Fruit fly (Drosophila melanogaster) whole organism, embryonic: ENCODE measurements around the gene Rcd5.

Source experiments
- Aef1 ChIP-seq: fragments of 200-800 bp; sonication (Bioruptor generic); IDR thresholded peaks from 3 replicates; pipeline ENCODE4 v1.3.6; 2022; ENCODE audit warnings: missing biosample characterization, missing genetic modification characterization
- Antp ChIP-seq: fragments of 200-800 bp; sonication (Bioruptor generic); optimal IDR thresholded peaks from 3 replicates; lab custom pipeline; 2016; ENCODE audit warnings: missing biosample characterization, missing genetic modification characterization
- Blimp-1 ChIP-seq: fragments of 200-800 bp; sonication (Bioruptor generic); optimal IDR thresholded peaks from 3 replicates; lab custom pipeline; 2018; ENCODE audit warnings: missing biosample characterization, missing genetic modification characterization, mild to moderate bottlenecking, moderate library complexity, missing genetic modification reagents
- CG10147 ChIP-seq: fragments of 200-800 bp; sonication (Bioruptor generic); optimal IDR thresholded peaks from 2 replicates; lab custom pipeline; 2019; ENCODE audit warnings: missing biosample characterization, mild to moderate bottlenecking, missing genetic modification characterization, moderate library complexity
- CG10321 ChIP-seq: fragments of 200-800 bp; sonication (Bioruptor generic); IDR thresholded peaks from 2 replicates; pipeline ENCODE4 v1.3.6; 2022; ENCODE audit warnings: missing biosample characterization, missing genetic modification characterization
- CG10366 ChIP-seq: fragments of 200-800 bp; sonication (Bioruptor generic); IDR thresholded peaks from 2 replicates; pipeline ENCODE4 v1.3.6; 2022; ENCODE audit warnings: missing biosample characterization, missing genetic modification characterization
- CG11504 ChIP-seq: fragments of 200-800 bp; sonication (Bioruptor generic); optimal IDR thresholded peaks from 3 replicates; lab custom pipeline; 2019; ENCODE audit warnings: missing biosample characterization, mild to moderate bottlenecking, missing genetic modification characterization, moderate library complexity
- CG15269 ChIP-seq: fragments of 200-800 bp; sonication (Bioruptor generic); optimal IDR thresholded peaks from 2 replicates; lab custom pipeline; 2018; ENCODE audit warnings: missing biosample characterization, mild to moderate bottlenecking, missing genetic modification characterization, moderate library complexity
- CG16863 ChIP-seq: fragments of 200-800 bp; sonication (Bioruptor generic); optimal IDR thresholded peaks from 3 replicates; lab custom pipeline; 2016; ENCODE audit warnings: missing biosample characterization, missing genetic modification characterization
- CG17359 ChIP-seq: fragments of 200-800 bp; sonication (Bioruptor generic); optimal IDR thresholded peaks from 3 replicates; lab custom pipeline; 2018; ENCODE audit warnings: missing biosample characterization, mild to moderate bottlenecking, missing genetic modification characterization, moderate library complexity
- CG2678 ChIP-seq: fragments of 200-800 bp; sonication (Bioruptor generic); optimal IDR thresholded peaks from 3 replicates; lab custom pipeline; 2019; ENCODE audit warnings: missing biosample characterization, mild to moderate bottlenecking, missing genetic modification characterization, moderate library complexity
- CG2712 ChIP-seq: fragments of 200-800 bp; optimal IDR thresholded peaks from 3 replicates; lab custom pipeline; 2019; ENCODE audit warnings: missing biosample characterization, mild to moderate bottlenecking, missing genetic modification characterization, moderate library complexity
- CG31441 ChIP-seq: fragments of 200-800 bp; sonication (Bioruptor generic); IDR thresholded peaks from 2 replicates; pipeline ENCODE4 v1.3.6; 2022; ENCODE audit warnings: missing biosample characterization, missing genetic modification characterization
- CG3726 ChIP-seq: fragments of 200-800 bp; sonication (Bioruptor generic); IDR thresholded peaks from 3 replicates; pipeline ENCODE4, ENCODE4 v1.3.6; 2022; ENCODE audit warnings: missing biosample characterization, missing genetic modification characterization
- CG3838 ChIP-seq: fragments of 200-800 bp; sonication (Bioruptor generic); optimal IDR thresholded peaks from 3 replicates; lab custom pipeline; 2016; ENCODE audit warnings: missing biosample characterization, missing genetic modification characterization
- CG6854 ChIP-seq: fragments of 200-800 bp; sonication (Bioruptor generic); optimal IDR thresholded peaks from 3 replicates; lab custom pipeline; 2017; ENCODE audit warnings: missing biosample characterization, mild to moderate bottlenecking, missing genetic modification characterization
- CG7839 ChIP-seq: fragments of 200-800 bp; sonication (Bioruptor generic); optimal IDR thresholded peaks from 3 replicates; lab custom pipeline; 2018; ENCODE audit warnings: missing biosample characterization, mild to moderate bottlenecking, missing genetic modification characterization, moderate library complexity
- CG8924 ChIP-seq: fragments of 200-800 bp; optimal IDR thresholded peaks from 3 replicates; lab custom pipeline; 2019; ENCODE audit warnings: missing biosample characterization, mild to moderate bottlenecking, missing genetic modification characterization, moderate library complexity
- CG8944 ChIP-seq: fragments of 200-800 bp; sonication (Bioruptor generic); optimal IDR thresholded peaks from 3 replicates; lab custom pipeline; 2016; ENCODE audit warnings: missing biosample characterization, missing genetic modification characterization
- CG9215 ChIP-seq: fragments of 200-800 bp; sonication (Bioruptor generic); IDR thresholded peaks from 2 replicates; pipeline ENCODE4 v1.3.6; 2022; ENCODE audit warnings: missing biosample characterization, missing genetic modification characterization
- Dip2 ChIP-seq: fragments of 200-800 bp; sonication (Bioruptor generic); IDR thresholded peaks from 2 replicates; pipeline ENCODE4 v1.3.6; 2022; ENCODE audit warnings: missing biosample characterization, missing genetic modification characterization
- Doc2 ChIP-seq: fragments of 200-800 bp; sonication (Bioruptor generic); IDR thresholded peaks from 2 replicates; pipeline ENCODE4 v1.3.6; 2022; ENCODE audit warnings: missing biosample characterization, missing genetic modification characterization
- Eip74EF ChIP-seq, 2 experiments: fragments of 200-800 bp in 1 of 2; fragments of >200 bp in 1 of 2; sonication (Bioruptor generic) in 1 of 2; optimal IDR thresholded peaks; 2 replicates each; lab custom pipeline; 2017 to 2019; ENCODE audit warnings: missing biosample characterization in 2 of 2, missing genetic modification characterization in 2 of 2, mild to moderate bottlenecking in 1 of 2, moderate library complexity in 1 of 2
- Hr51 ChIP-seq, 2 experiments: fragments of 200-800 bp; sonication (Bioruptor generic); optimal IDR thresholded peaks; 2 replicates in 1 of 2; 3 replicates in 1 of 2; lab custom pipeline; 2016 to 2018; ENCODE audit warnings: missing biosample characterization in 2 of 2, missing genetic modification characterization in 2 of 2, mild to moderate bottlenecking in 1 of 2, moderate library complexity in 1 of 2
- Meics ChIP-seq: fragments of 200-800 bp; sonication (Bioruptor generic); optimal IDR thresholded peaks from 2 replicates; lab custom pipeline; 2017; ENCODE audit warnings: missing biosample characterization, mild to moderate bottlenecking, missing genetic modification characterization
- Oli ChIP-seq: fragments of 200-800 bp; sonication (Bioruptor generic); optimal IDR thresholded peaks from 2 replicates; lab custom pipeline; 2018; ENCODE audit warnings: missing biosample characterization, mild to moderate bottlenecking, missing genetic modification characterization, moderate library complexity
- Pdp1 ChIP-seq, 2 experiments: fragments of 200-800 bp; sonication (Bioruptor generic); optimal IDR thresholded peaks; 3 replicates each; lab custom pipeline; 2016; ENCODE audit warnings: missing biosample characterization in 2 of 2, missing genetic modification characterization in 2 of 2, mild to moderate bottlenecking in 1 of 2, moderate library complexity in 1 of 2
- Ptx1 ChIP-seq: fragments of 200-800 bp; sonication (Bioruptor generic); IDR thresholded peaks from 2 replicates; pipeline ENCODE4 v1.3.6; 2022; ENCODE audit warnings: missing biosample characterization, missing genetic modification characterization
- Xrp1 ChIP-seq: fragments of 200-800 bp; sonication (Bioruptor generic); IDR thresholded peaks from 2 replicates; pipeline ENCODE4 v1.3.6; 2022; ENCODE audit warnings: missing biosample characterization, missing genetic modification characterization
- ase ChIP-seq: fragments of 200-800 bp; sonication (Bioruptor generic); IDR thresholded peaks from 3 replicates; pipeline ENCODE4 v1.3.6; 2022; ENCODE audit warnings: missing biosample characterization, missing genetic modification characterization
- disco-r ChIP-seq: fragments of 200-800 bp; sonication (Bioruptor generic); optimal IDR thresholded peaks from 2 replicates; lab custom pipeline; 2016; ENCODE audit warnings: missing biosample characterization, missing genetic modification characterization
- dpn ChIP-seq, 2 experiments: fragments of 200-800 bp; sonication (Bioruptor generic); optimal IDR thresholded peaks; 3 replicates each; lab custom pipeline; 2016; ENCODE audit warnings: missing biosample characterization in 2 of 2, missing genetic modification characterization in 2 of 2
- esg ChIP-seq: fragments of 200-800 bp; sonication (Bioruptor generic); conservative IDR thresholded peaks from 2 replicates; pipeline ENCODE4 v1.3.6; 2022; ENCODE audit warnings: missing biosample characterization, missing genetic modification characterization
- gem ChIP-seq: fragments of 200-800 bp; sonication (Bioruptor generic); optimal IDR thresholded peaks from 2 replicates; lab custom pipeline; 2019; ENCODE audit warnings: missing biosample characterization, mild to moderate bottlenecking, missing genetic modification characterization, moderate library complexity
- grau ChIP-seq: fragments of 200-800 bp; optimal IDR thresholded peaks from 3 replicates; lab custom pipeline; 2019; ENCODE audit warnings: missing biosample characterization, mild to moderate bottlenecking, missing genetic modification characterization, moderate library complexity
- nmo ChIP-seq: fragments of 200-800 bp; sonication (Bioruptor generic); optimal IDR thresholded peaks from 2 replicates; lab custom pipeline; 2018; ENCODE audit warnings: missing biosample characterization, mild to moderate bottlenecking, missing genetic modification characterization, moderate library complexity
- oc ChIP-seq: fragments of 200-800 bp; sonication (Bioruptor generic); optimal IDR thresholded peaks from 2 replicates; lab custom pipeline; 2018; ENCODE audit warnings: missing biosample characterization, mild to moderate bottlenecking, missing genetic modification characterization, moderate library complexity
- pan ChIP-seq, 4 experiments: fragments of >200 bp in 3 of 4; fragments of 200-800 bp in 1 of 4; sonication (Bioruptor generic) in 1 of 4; optimal IDR thresholded peaks in 3 of 4; IDR thresholded peaks in 1 of 4; 2 replicates each; pipeline versions ENCODE4 v1.3.6 to Lab custom; 2017 to 2022; ENCODE audit warnings: missing biosample characterization in 2 of 4, missing genetic modification characterization in 2 of 4, mixed read lengths in 1 of 4
- prd ChIP-seq, 3 experiments: fragments of >200 bp in 2 of 3; fragments of 200-800 bp in 1 of 3; sonication (Bioruptor generic) in 1 of 3; optimal IDR thresholded peaks in 2 of 3; IDR thresholded peaks in 1 of 3; 2 replicates in 2 of 3; 3 replicates in 1 of 3; pipeline versions ENCODE4 v1.3.6 to Lab custom; 2017 to 2022; ENCODE audit warnings: missing biosample characterization in 1 of 3, missing genetic modification characterization in 1 of 3
- row ChIP-seq: fragments of 200-800 bp; sonication (Bioruptor generic); IDR thresholded peaks from 3 replicates; pipeline ENCODE4 v1.3.6; 2022; ENCODE audit warnings: missing biosample characterization, missing genetic modification characterization
- run ChIP-seq: fragments of 200-800 bp; sonication (Bioruptor generic); optimal IDR thresholded peaks from 3 replicates; lab custom pipeline; 2018; ENCODE audit warnings: missing biosample characterization, mild to moderate bottlenecking, missing genetic modification characterization
- sd ChIP-seq: fragments of 200-800 bp; sonication (Bioruptor generic); optimal IDR thresholded peaks from 3 replicates; lab custom pipeline; 2018; ENCODE audit warnings: missing biosample characterization, mild to moderate bottlenecking, missing genetic modification characterization, moderate library complexity
- sens ChIP-seq: fragments of 200-800 bp; sonication (Bioruptor generic); peaks from one replicate; lab custom pipeline; 2016; ENCODE audit warnings: missing biosample characterization, missing genetic modification characterization
- shn ChIP-seq: fragments of 200-800 bp; sonication (Bioruptor generic); optimal IDR thresholded peaks from 3 replicates; lab custom pipeline; 2016; ENCODE audit warnings: missing biosample characterization, missing genetic modification characterization
- unpg ChIP-seq: fragments of 200-800 bp; sonication (Bioruptor generic); optimal IDR thresholded peaks from 3 replicates; lab custom pipeline; 2018; ENCODE audit warnings: missing biosample characterization, mild to moderate bottlenecking, missing genetic modification characterization, moderate library complexity
- zen ChIP-seq: fragments of 200-800 bp; sonication (Bioruptor generic); optimal IDR thresholded peaks from 3 replicates; lab custom pipeline; 2018; ENCODE audit warnings: missing biosample characterization, mild to moderate bottlenecking, missing genetic modification characterization, moderate library complexity
- zfh2 ChIP-seq: fragments of 200-800 bp; sonication (Bioruptor generic); optimal IDR thresholded peaks from 2 replicates; lab custom pipeline; 2016; ENCODE audit warnings: missing biosample characterization, missing genetic modification characterization

Rcd5 gene

DNA sequence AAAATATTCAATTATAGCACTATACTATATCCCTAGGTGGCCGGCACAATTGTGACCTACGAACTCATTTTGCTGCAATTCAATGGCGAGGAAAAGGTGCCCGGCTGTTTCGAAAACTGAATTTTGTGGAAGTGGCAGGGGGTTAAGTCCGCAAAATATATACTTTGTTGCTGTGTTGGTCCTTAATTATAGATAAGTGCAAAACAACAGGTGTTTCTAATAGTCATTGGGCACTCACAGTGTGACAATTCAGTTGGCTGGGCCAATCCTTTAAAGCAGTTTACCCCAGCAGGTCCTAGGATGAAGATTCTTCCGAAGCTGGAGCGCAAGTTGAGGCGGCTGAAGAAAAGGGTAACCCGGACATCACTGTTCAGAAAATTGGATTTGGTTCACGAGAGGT lies 4.8 kb upstream of the Rcd5 start, which contains the start of gene Gr64f:
Gene Gr64f, plus strand, starts transcription at position 301 of the 400 bp plus-strand sequence.
- TF ChIP-seq Antp (GFP tag; lab: Kevin White, UChicago), result no peak
- TF ChIP-seq CG10147 (GFP tag; lab: Kevin White, UChicago), result no peak
- TF ChIP-seq zfh2 (GFP tag; lab: Kevin White, UChicago), result no peak
- no peak for TF ChIP-seq run (tag; lab: Kevin White, UChicago)
- no peak for TF ChIP-seq disco-r (GFP tag; lab: Kevin White, UChicago)
- TF ChIP-seq zen, result peak; percentile 21
- TF ChIP-seq, all 482 proteins: peak for 1

DNA sequence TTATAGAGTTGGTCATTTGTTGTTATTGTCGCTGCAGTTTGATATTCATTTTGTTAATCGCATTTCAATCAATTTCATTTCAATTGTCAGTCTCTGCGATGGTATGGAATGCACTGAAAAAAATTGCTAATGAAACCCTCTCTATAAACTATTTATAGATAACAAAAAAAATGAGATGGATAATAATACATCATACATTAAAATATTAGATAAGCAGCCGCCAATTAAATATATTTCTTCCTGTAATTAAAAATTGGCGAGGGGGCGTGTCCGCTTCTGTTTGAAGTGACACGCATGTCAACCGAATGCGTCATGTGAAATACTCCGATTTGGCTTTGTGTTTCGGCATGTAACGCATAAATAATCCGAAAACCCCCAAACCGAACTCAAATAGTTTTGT lies 4.2 kb downstream of the Rcd5 start:
- TF ChIP-seq Oli (peak; percentile 32), Blimp-1 (GFP tag; lab: Kevin White, UChicago) (peak; percentile 4), CG3726 (no peak), gem (peak; percentile 46), pan (optimal IDR thresholded peaks at IDR 0.05; lab: Kevin White, UChicago) (no peak), pan (GFP tag; optimal IDR thresholded peaks at IDR 0.05 in 1 of 2, IDR thresholded peaks at IDR 0.05 in 1 of 2) (peak in 1 of 2 experiments; percentile 55), Dip2 (no peak), CG8944 (GFP tag; lab: Kevin White, UChicago) (no peak), CG2712 (tag; lab: Kevin White, UChicago) (peak; percentile 15), row (0 out of 3 replicates have a peak, but pooled peaks have one; percentile 9), Meics (no peak), CG11504 (tag; lab: Kevin White, UChicago) (peak; percentile 52), CG6854 (GFP tag; lab: Kevin White, UChicago) (no peak), unpg (peak; percentile 29), CG17359 (tag; lab: Kevin White, UChicago) (peak; percentile 32), CG16863 (GFP tag; lab: Kevin White, UChicago) (no peak), CG31441 (GFP tag; lab: Robert Waterston, UW) (peak; percentile 17; the same call in 1 of the 2 replicates), CG15269 (tag; lab: Kevin White, UChicago) (peak; percentile 29), Pdp1 (GFP tag; optimal IDR thresholded peaks at IDR 0.05; lab: Kevin White, UChicago) (no peak), sens (GFP tag; lab: Kevin White, UChicago) (peak; percentile 20), Xrp1 (0 out of 2 replicates have a peak, but pooled peaks have one; percentile 17), CG9215 (GFP tag; lab: Robert Waterston, UW) (no peak), CG10366 (peak; percentile 49), Ptx1 (GFP tag; lab: Robert Waterston, UW) (peak; percentile 36; the same call in 1 of the 2 replicates), CG8924 (tag; lab: Kevin White, UChicago) (peak; percentile 7), Hr51 (GFP tag; optimal IDR thresholded peaks at IDR 0.05; lab: Kevin White, UChicago) (peak in 1 of 2 experiments; percentile 63), prd (optimal IDR thresholded peaks at IDR 0.05; lab: Kevin White, UChicago) (no peak), prd (GFP tag; IDR thresholded peaks at IDR 0.05; lab: Robert Waterston, UW) (peak; percentile 10; the same call in 1 of the 3 replicates), sd (tag; lab: Kevin White, UChicago) (peak; percentile 55), Doc2 (GFP tag; lab: Robert Waterston, UW) (no peak), Eip74EF (GFP tag; optimal IDR thresholded peaks at IDR 0.05; lab: Kevin White, UChicago) (peak in 1 of 2 experiments; percentile 49), dpn (GFP tag; optimal IDR thresholded peaks at IDR 0.05; lab: Kevin White, UChicago) (no peak), CG2678 (peak; percentile 29), CG7839 (tag; lab: Kevin White, UChicago) (peak; percentile 14), grau (peak; percentile 18), esg (GFP tag; lab: Robert Waterston, UW) (0 out of 2 replicates have a peak, but pooled peaks have one; percentile 6), shn (GFP tag; lab: Kevin White, UChicago) (no peak), oc (peak; percentile 16), CG10321 (GFP tag; lab: Robert Waterston, UW) (no peak), Aef1 (GFP tag; lab: Robert Waterston, UW) (no peak), CG3838 (GFP tag; lab: Kevin White, UChicago) (no peak), nmo (GFP tag; lab: Kevin White, UChicago) (no peak), ase (peak; percentile 48; the same call in 1 of the 3 replicates)
